Fruit fly (Drosophila melanogaster): ENCODE results near the gene Ugt304A1.

DNA sequence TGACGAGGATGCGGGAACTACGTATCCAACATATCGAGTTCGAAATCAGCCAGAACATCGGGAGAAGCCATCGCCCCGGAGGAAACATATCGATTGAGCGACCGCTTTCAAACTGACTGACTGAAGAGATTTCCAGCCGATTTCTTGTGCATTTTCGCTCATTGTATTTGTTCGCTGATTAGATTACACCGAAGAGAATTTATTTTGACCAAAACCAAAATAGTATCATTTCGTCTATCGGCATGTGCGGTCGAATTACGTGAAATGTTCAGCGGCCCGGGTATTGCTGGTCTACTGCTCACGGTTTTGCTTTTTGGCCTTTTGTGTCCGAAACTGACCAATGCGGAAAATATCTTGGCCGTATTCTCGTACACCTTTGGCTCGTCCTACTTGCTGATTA is at the start of gene Ugt304A1, which contains the start of gene Ugt303A1:
- TF ChIP-seq CG2875 (GFP tag; optimal IDR thresholded peaks at IDR 0.05) = no peak
- TF ChIP-seq CG33557 (GFP tag; optimal IDR thresholded peaks at IDR 0.05) = no peak
